Worm (Caenorhabditis elegans): ENCODE measurements around the gene Y59C2A.2.

Y59C2A.2 gene

DNA sequence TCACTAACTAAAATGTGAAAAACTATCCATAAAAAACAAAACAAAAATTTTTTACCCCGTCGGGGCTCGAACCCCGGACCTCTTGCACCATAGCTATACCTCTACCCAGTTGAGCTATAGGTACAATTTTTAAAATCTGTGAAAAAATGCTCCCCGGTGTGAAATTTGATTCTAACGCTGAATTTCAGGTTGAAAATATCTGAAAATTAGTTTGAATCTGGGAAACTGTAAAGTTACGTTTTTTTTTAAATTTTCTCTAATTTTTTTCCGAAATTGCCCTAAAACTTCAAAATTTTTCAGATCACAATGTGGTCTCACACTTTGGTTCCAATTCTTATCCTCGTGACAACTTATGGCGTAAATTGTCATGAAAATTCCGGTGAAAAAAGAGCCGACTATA is 3.9 kb upstream of the Y59C2A.2 start, which contains the start of gene Y59C2A.1:
TSS of gene Y59C2A.1 (plus strand) at position 301 of the 400 bp plus-strand sequence.
- TF ChIP-seq ztf-4 (tag; optimal IDR thresholded peaks at IDR 0.05) = no peak
- no peak for TF ChIP-seq sma-9 (GFP tag; optimal IDR thresholded peaks at IDR 0.05)
- TF ChIP-seq sma-9 (tag; optimal IDR thresholded peaks at IDR 0.05) = no peak
- no peak for TF ChIP-seq snpc-4 (tag; optimal IDR thresholded peaks at IDR 0.05)
- no peak for TF ChIP-seq alr-1 (tag; optimal IDR thresholded peaks at IDR 0.05)
- TF ChIP-seq crh-2 (tag; optimal IDR thresholded peaks at IDR 0.05) = no peak
- TF ChIP-seq aly-2 (tag; optimal IDR thresholded peaks at IDR 0.05) = no peak
- TF ChIP-seq nhr-12 (tag; optimal IDR thresholded peaks at IDR 0.05) = no peak
- no peak for TF ChIP-seq ceh-16 (tag; optimal IDR thresholded peaks at IDR 0.05)
- no peak for TF ChIP-seq mbf-1 (tag; optimal IDR thresholded peaks at IDR 0.05)
- TF ChIP-seq lsy-2 (tag; optimal IDR thresholded peaks at IDR 0.05) = no peak
- no peak for TF ChIP-seq peb-1 (tag; optimal IDR thresholded peaks at IDR 0.05)
- TF ChIP-seq ztf-11 (tag; optimal IDR thresholded peaks at IDR 0.05) = no peak
- no peak for TF ChIP-seq nhr-77 (tag; optimal IDR thresholded peaks at IDR 0.05)
- TF ChIP-seq C34F6.9 (tag; optimal IDR thresholded peaks at IDR 0.05) = no peak
- no peak for TF ChIP-seq mdl-1 (tag; optimal IDR thresholded peaks at IDR 0.05)
- no peak for TF ChIP-seq elt-1 (tag; optimal IDR thresholded peaks at IDR 0.05)

DNA sequence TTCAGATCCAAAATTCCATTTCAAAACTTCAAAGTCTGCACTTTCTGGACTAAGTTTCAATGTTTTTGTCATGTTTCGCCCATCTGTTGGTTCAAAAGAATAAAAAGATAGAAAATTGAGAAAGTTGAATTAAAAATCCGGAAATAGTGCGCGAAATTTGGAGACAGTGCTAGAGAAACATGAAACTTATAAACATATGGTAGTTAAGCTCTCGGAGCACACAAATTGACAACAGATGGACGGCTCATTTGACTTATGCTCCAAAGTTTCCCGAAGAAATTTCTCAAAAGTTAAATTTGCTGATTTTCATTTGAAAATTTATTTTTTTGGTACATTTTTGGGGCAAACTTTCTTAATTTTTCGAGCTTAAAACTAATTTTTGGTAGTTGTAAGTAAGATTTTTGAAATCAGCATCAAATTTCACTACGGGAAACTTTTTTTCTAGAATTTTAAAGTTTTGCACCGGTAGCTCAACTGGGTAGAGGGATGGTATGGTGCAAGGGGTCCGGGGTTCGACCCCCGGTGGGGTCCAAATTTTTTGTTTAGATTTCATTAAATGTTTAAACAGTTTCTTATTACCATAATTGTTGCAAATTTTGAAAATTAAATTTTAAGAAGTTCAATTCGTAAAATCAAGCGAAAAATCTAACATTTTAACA is 2.3 kb upstream of the Y59C2A.2 start:
- TF ChIP-seq sem-4 (tag; optimal IDR thresholded peaks at IDR 0.05) (no peak), sma-9 (GFP tag; optimal IDR thresholded peaks at IDR 0.05) (no peak), sma-9 (tag; optimal IDR thresholded peaks at IDR 0.05) (no peak), mab-5 (tag; optimal IDR thresholded peaks at IDR 0.05) (no peak), ztf-11 (tag; optimal IDR thresholded peaks at IDR 0.05) (no peak)

DNA sequence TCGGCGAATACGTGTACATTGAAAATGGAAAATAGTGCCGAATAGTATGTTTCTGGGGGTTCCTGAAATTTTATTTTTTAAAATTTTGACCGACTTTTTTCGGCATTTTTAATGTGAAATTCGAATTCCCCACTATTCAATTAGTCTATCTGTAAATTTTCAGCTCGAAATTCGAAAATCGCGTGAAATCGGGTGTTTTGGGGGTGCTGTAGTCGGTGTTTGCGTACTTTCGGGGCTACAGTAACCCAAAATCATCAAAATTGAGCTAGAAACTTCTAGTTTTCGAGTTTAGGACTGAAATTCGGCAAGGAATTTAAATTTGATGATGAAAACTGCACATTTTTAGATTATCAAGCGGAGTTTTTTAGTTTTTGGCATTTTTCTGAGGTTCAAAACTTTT is 1.8 kb downstream of the Y59C2A.2 start:
- TF ChIP-seq ama-1 (optimal IDR thresholded peaks at IDR 0.05) (no peak), nhr-237 (tag; optimal IDR thresholded peaks at IDR 0.05) (no peak), skn-1 (tag; optimal IDR thresholded peaks at IDR 0.05) (no peak), alr-1 (tag; optimal IDR thresholded peaks at IDR 0.05) (no peak), elt-3 (tag; optimal IDR thresholded peaks at IDR 0.05) (no peak), egl-27 (tag; optimal IDR thresholded peaks at IDR 0.05) (no peak), mab-5 (tag; optimal IDR thresholded peaks at IDR 0.05) (no peak), sem-4 (tag; optimal IDR thresholded peaks at IDR 0.05) (no peak), ztf-4 (tag; optimal IDR thresholded peaks at IDR 0.05) (no peak), sma-3 (GFP tag; optimal IDR thresholded peaks at IDR 0.05) (no peak), dmd-4 (tag; optimal IDR thresholded peaks at IDR 0.05) (no peak), peb-1 (tag; optimal IDR thresholded peaks at IDR 0.05) (no peak), nhr-21 (tag; optimal IDR thresholded peaks at IDR 0.05) (no peak), elt-1 (tag; optimal IDR thresholded peaks at IDR 0.05) (no peak), lsy-2 (tag; optimal IDR thresholded peaks at IDR 0.05) (no peak), nhr-11 (tag; optimal IDR thresholded peaks at IDR 0.05) (no peak), fos-1 (tag; optimal IDR thresholded peaks at IDR 0.05) (no peak)

DNA sequence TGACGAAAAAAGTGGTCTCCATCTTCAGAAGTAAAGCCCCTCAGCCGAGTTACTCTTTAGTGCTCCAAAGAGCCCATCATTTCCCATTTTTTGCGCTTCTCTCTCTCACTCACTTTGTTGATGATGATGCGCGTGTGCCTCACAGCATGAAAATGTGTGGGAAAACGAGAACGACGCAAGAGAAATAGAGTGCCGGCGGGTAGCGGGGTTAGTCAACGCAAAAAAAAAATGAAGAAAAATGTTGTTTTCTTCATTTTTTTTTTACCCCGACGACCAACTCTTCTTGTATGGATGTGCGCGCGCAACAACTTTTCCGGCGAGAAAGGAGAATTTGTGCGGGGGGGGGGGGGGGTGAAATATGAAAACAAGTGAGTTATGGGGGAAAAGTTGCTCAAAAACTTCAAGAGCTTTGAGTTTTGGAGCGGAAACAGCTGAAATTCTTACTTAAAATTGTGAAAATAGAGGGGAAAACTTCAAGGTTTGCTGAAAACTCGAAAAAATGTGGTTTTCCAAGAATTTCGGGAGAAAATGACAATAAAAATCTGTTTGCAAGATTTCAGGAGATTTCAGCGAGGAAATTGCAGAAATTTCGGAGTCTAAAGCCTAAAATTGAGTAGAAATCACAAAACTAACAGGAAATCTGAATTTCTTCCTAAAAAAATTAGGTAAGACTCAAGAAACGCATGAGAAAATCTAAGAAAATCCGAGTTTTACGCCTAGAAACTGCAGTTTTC is 6.2 kb downstream of the Y59C2A.2 start, which contains the start of gene C33C12.1:
TSS of gene C33C12.1 (plus strand) at position 684 of the 734 bp plus-strand sequence.
- TF ChIP-seq ztf-1 (GFP tag; conservative IDR thresholded peaks at IDR 0.05) (no peak), sma-9 (GFP tag; optimal IDR thresholded peaks at IDR 0.05) (no peak), sma-9 (tag; optimal IDR thresholded peaks at IDR 0.05) (no peak), egl-27 (tag; optimal IDR thresholded peaks at IDR 0.05) (no peak), nhr-21 (tag; optimal IDR thresholded peaks at IDR 0.05) (no peak), ama-1 (optimal IDR thresholded peaks at IDR 0.05) (no peak), ztf-4 (tag; optimal IDR thresholded peaks at IDR 0.05) (no peak), ZK546.5 (tag; optimal IDR thresholded peaks at IDR 0.05) (no peak), unc-39 (tag; optimal IDR thresholded peaks at IDR 0.05) (no peak), unc-62 (GFP tag; optimal IDR thresholded peaks at IDR 0.05) (no peak), nhr-23 (tag; optimal IDR thresholded peaks at IDR 0.05) (no peak), Y55F3AM.14 (GFP tag; optimal IDR thresholded peaks at IDR 0.05) (no peak), ztf-11 (tag; optimal IDR thresholded peaks at IDR 0.05) (no peak), skn-1 (tag; optimal IDR thresholded peaks at IDR 0.05) (no peak), mdl-1 (tag; optimal IDR thresholded peaks at IDR 0.05) (peak in 1 of 2 experiments; percentile 18), C34F6.9 (tag; optimal IDR thresholded peaks at IDR 0.05) (peak; percentile 32), alr-1 (tag; optimal IDR thresholded peaks at IDR 0.05) (no peak), lin-13 (GFP tag; optimal IDR thresholded peaks at IDR 0.05) (no peak), F13H6.1 (tag; optimal IDR thresholded peaks at IDR 0.05) (no peak), aly-2 (tag; optimal IDR thresholded peaks at IDR 0.05) (no peak), elt-1 (tag; optimal IDR thresholded peaks at IDR 0.05) (no peak), mbf-1 (tag; optimal IDR thresholded peaks at IDR 0.05) (no peak), sem-4 (tag; optimal IDR thresholded peaks at IDR 0.05) (no peak), blmp-1 (tag; optimal IDR thresholded peaks at IDR 0.05; ENCODE audit: insufficient read depth) (no peak), lsy-2 (tag; optimal IDR thresholded peaks at IDR 0.05) (peak in 1 of 2 experiments; percentile 22), gmeb-1 (tag; optimal IDR thresholded peaks at IDR 0.05) (no peak), nhr-11 (tag; optimal IDR thresholded peaks at IDR 0.05) (no peak), nhr-77 (tag; optimal IDR thresholded peaks at IDR 0.05) (no peak), dmd-4 (tag; optimal IDR thresholded peaks at IDR 0.05) (no peak), nhr-25 (tag; optimal IDR thresholded peaks at IDR 0.05) (no peak), nhr-129 (tag; optimal IDR thresholded peaks at IDR 0.05) (peak; percentile 48), mab-5 (tag; optimal IDR thresholded peaks at IDR 0.05) (no peak), R02D3.7 (tag; optimal IDR thresholded peaks at IDR 0.05) (no peak), lin-11 (tag; optimal IDR thresholded peaks at IDR 0.05) (no peak), crh-2 (tag; optimal IDR thresholded peaks at IDR 0.05) (no peak)

Measured in whole organism, L2 larva.